Fruit fly (Drosophila melanogaster): Measurements from ENCODE around the gene CG13078.

Gene CG13078

dm6 chr2L:19577187-19577765 is 13.5 kb downstream of the CG13078 start, which contains the start of the genes spi and msb1l (continued):
- TF ChIP-seq Nf-YC (tag; optimal IDR thresholded peaks at IDR 0.05), result peak; percentile 67
- TF ChIP-seq CG13424 (tag; optimal IDR thresholded peaks at IDR 0.05), result peak; percentile 66
- no peak for TF ChIP-seq E2f1 (GFP tag; IDR thresholded peaks at IDR 0.05)
- TF ChIP-seq run (tag; optimal IDR thresholded peaks at IDR 0.05), result no peak
- TF ChIP-seq MBD-R2 (GFP tag; IDR thresholded peaks at IDR 0.05), result no peak; the same call in 1 of the 2 replicates
- TF ChIP-seq sens-2 (GFP tag; IDR thresholded peaks at IDR 0.05), result no peak
- no peak for TF ChIP-seq kay (GFP tag; optimal IDR thresholded peaks at IDR 0.05)
- TF ChIP-seq TFAM (GFP tag; optimal IDR thresholded peaks at IDR 0.05), result no peak
- no peak for TF ChIP-seq bigmax (GFP tag; optimal IDR thresholded peaks at IDR 0.05)
- TF ChIP-seq ranshi (GFP tag; IDR thresholded peaks at IDR 0.05), result no peak
- no peak for TF ChIP-seq sima (GFP tag; optimal IDR thresholded peaks at IDR 0.05)
- no peak; the same call in 2 of the 3 replicates for TF ChIP-seq zfh1 (GFP tag; IDR thresholded peaks at IDR 0.05)
- no peak for TF ChIP-seq CG7963 (GFP tag; IDR thresholded peaks at IDR 0.05; ENCODE audit: partially characterized antibody)
- TF ChIP-seq gcm2 (GFP tag; optimal IDR thresholded peaks at IDR 0.05), result no peak
- no peak for TF ChIP-seq sim (GFP tag; IDR thresholded peaks at IDR 0.05)
- TF ChIP-seq Dek (tag; optimal IDR thresholded peaks at IDR 0.05), result peak; percentile 54
- TF ChIP-seq CG6765 (GFP tag; optimal IDR thresholded peaks at IDR 0.05), result no peak
- no peak for TF ChIP-seq tio (GFP tag; optimal IDR thresholded peaks at IDR 0.05)
- peak; percentile 63 for TF ChIP-seq CG1602 (GFP tag; optimal IDR thresholded peaks at IDR 0.05)
- no peak for TF ChIP-seq GATAe (GFP tag; conservative IDR thresholded peaks at IDR 0.05)
- peak; percentile 44 for TF ChIP-seq CG13894 (tag; optimal IDR thresholded peaks at IDR 0.05)
- peak; percentile 41 for TF ChIP-seq hkb (optimal IDR thresholded peaks at IDR 0.05)
- TF ChIP-seq hkb (GFP tag; IDR thresholded peaks at IDR 0.05), result no peak
- no peak for TF ChIP-seq odd (GFP tag; optimal IDR thresholded peaks at IDR 0.05)
- TF ChIP-seq zen2 (GFP tag; IDR thresholded peaks at IDR 0.05; ENCODE audit: partially characterized antibody), result no peak
- TF ChIP-seq so (GFP tag; IDR thresholded peaks at IDR 0.05), result no peak
- TF ChIP-seq CG2889 (GFP tag; IDR thresholded peaks at IDR 0.05), result no peak
- TF ChIP-seq D19A (tag; optimal IDR thresholded peaks at IDR 0.05), result peak; percentile 37
- TF ChIP-seq CG5245 (GFP tag; optimal IDR thresholded peaks at IDR 0.05), result no peak
- peak; percentile 50 for TF ChIP-seq Sox102F (GFP tag; optimal IDR thresholded peaks at IDR 0.05)
- TF ChIP-seq CG10543 (GFP tag; optimal IDR thresholded peaks at IDR 0.05), result peak; percentile 30
- TF ChIP-seq CG7357 (GFP tag; IDR thresholded peaks at IDR 0.05), result peak; percentile 15; the same call in 1 of the 3 replicates
- TF ChIP-seq CG9609 (GFP tag; optimal IDR thresholded peaks at IDR 0.05), result no peak
- TF ChIP-seq CG17802 (tag; optimal IDR thresholded peaks at IDR 0.05), result no peak
- TF ChIP-seq H2.0 (GFP tag; IDR thresholded peaks at IDR 0.05), result no peak
- no peak for TF ChIP-seq z (GFP tag; IDR thresholded peaks at IDR 0.05)
- no peak for TF ChIP-seq CG10431 (GFP tag; optimal IDR thresholded peaks at IDR 0.05)
- TF ChIP-seq vvl (GFP tag; IDR thresholded peaks at IDR 0.05), result no peak; the same call in 1 of the 2 replicates
- no peak for TF ChIP-seq CG13296 (GFP tag; optimal IDR thresholded peaks at IDR 0.05)
- peak; percentile 20; the same call in 1 of the 2 replicates for TF ChIP-seq CG2129 (GFP tag; IDR thresholded peaks at IDR 0.05; ENCODE audit: partially characterized antibody)
- peak; percentile 57; the same call in 1 of the 2 replicates for TF ChIP-seq CG9215 (GFP tag; IDR thresholded peaks at IDR 0.05)
- TF ChIP-seq CG6254 (GFP tag; optimal IDR thresholded peaks at IDR 0.05), result no peak
- peak; percentile 55 for TF ChIP-seq CG4404 (GFP tag; IDR thresholded peaks at IDR 0.05)
- peak; percentile 44 for TF ChIP-seq Myb (GFP tag; optimal IDR thresholded peaks at IDR 0.05)
- TF ChIP-seq CG13123 (GFP tag; optimal IDR thresholded peaks at IDR 0.05), result peak; percentile 38
- TF ChIP-seq twi (tag; optimal IDR thresholded peaks at IDR 0.05), result peak; percentile 21
- no peak for TF ChIP-seq CG7987 (GFP tag; optimal IDR thresholded peaks at IDR 0.05)
- peak; percentile 52 for TF ChIP-seq CG18619 (GFP tag; optimal IDR thresholded peaks at IDR 0.05)
- no peak for TF ChIP-seq kah (GFP tag; optimal IDR thresholded peaks at IDR 0.05)
- TF ChIP-seq CG12744 (GFP tag; optimal IDR thresholded peaks at IDR 0.05), result no peak
- peak; percentile 79 for TF ChIP-seq CG3847 (GFP tag; IDR thresholded peaks at IDR 0.05)
